Fruit fly (Drosophila melanogaster): Measurements from ENCODE around the gene dnc.
"Not testable (repeated sequence)": the region's sequence is repeated elsewhere in the genome, so short reads cannot be mapped to it uniquely, and the experiment has no call there.

Gene dnc

dm6 chrX:3233683-3234082 lies 57.4 kb downstream of the dnc start:
- TF ChIP-seq tai (GFP tag; optimal IDR thresholded peaks at IDR 0.05): no peak
- TF ChIP-seq Dif (GFP tag; optimal IDR thresholded peaks at IDR 0.05; ENCODE audit: partially characterized antibody): no peak
- no peak for TF ChIP-seq Vsx2 (GFP tag; optimal IDR thresholded peaks at IDR 0.05; ENCODE audit: partially characterized antibody)
- TF ChIP-seq jim (GFP tag; optimal IDR thresholded peaks at IDR 0.05): no peak
- TF ChIP-seq Dfd (GFP tag; optimal IDR thresholded peaks at IDR 0.05): no peak
- TF ChIP-seq Hnf4 (GFP tag; optimal IDR thresholded peaks at IDR 0.05): no peak
- no peak for TF ChIP-seq Myc (optimal IDR thresholded peaks at IDR 0.05)
- TF ChIP-seq brk (GFP tag; optimal IDR thresholded peaks at IDR 0.05): no peak
- no peak for TF ChIP-seq GATAd (GFP tag; optimal IDR thresholded peaks at IDR 0.05)
- no peak for TF ChIP-seq sage (GFP tag; optimal IDR thresholded peaks at IDR 0.05)
- no peak for TF ChIP-seq sv (GFP tag; optimal IDR thresholded peaks at IDR 0.05)
- TF ChIP-seq dmrt93B (GFP tag; optimal IDR thresholded peaks at IDR 0.05): no peak
- no peak for TF ChIP-seq pan (optimal IDR thresholded peaks at IDR 0.05)
- TF ChIP-seq woc (GFP tag; optimal IDR thresholded peaks at IDR 0.05): no peak
- TF ChIP-seq Jra (GFP tag; optimal IDR thresholded peaks at IDR 0.05): no peak
- no peak for TF ChIP-seq OdsH (GFP tag; optimal IDR thresholded peaks at IDR 0.05)
- no peak for TF ChIP-seq dsf (GFP tag; optimal IDR thresholded peaks at IDR 0.05; ENCODE audit: borderline replicate concordance)

DNA sequence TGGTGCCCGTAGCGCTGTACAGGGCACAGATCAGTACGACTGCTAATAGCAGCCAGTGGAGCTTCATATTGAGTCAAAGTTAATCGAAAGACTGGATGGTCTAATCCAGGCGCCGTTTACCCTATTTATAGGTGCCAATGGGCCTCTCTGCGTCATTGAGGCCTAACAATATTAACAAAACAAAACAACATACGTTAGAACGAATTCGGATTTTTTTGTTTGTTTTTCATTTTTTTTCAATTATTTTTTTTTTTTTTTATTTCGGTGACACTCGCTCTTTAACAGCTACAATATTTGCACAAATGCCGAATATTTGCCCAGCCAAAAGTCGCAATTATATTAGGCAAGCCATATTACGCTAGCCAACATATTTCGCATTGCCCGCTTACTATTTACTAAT lies 60.3 kb downstream of the dnc start, which contains the start of gene CG14265:
Gene CG14265, minus strand, starts transcription at position 101 of the 400 bp plus-strand sequence.
- TF ChIP-seq ey (GFP tag; optimal IDR thresholded peaks at IDR 0.05): no peak
- no peak for TF ChIP-seq sage (GFP tag; optimal IDR thresholded peaks at IDR 0.05)
- no peak for TF ChIP-seq HLH106 (tag; optimal IDR thresholded peaks at IDR 0.05)
- no peak for TF ChIP-seq GATAd (GFP tag; optimal IDR thresholded peaks at IDR 0.05)
- no peak for TF ChIP-seq h (GFP tag; optimal IDR thresholded peaks at IDR 0.05)
- TF ChIP-seq Myc (optimal IDR thresholded peaks at IDR 0.05): no peak

DNA sequence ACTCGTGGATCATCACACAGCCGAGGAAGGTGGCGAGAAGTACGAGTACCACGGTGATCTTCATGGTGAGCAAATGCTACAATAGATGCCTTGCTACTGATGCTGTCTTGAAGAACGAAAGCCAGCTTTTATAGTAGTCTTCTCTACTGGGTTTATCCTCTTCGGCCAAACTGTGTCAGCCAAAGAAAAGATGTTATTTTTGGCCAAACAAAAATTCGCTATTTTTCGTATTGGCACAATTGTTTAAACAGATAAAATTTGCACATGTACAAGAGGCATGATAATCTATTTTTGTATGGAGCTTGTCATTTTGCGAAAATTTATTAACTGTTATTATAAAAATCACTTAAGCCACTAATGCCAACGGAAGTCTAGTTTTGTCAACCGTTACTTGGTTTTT lies 64.2 kb downstream of the dnc start, which contains the start of gene ng2:
Gene ng2, minus strand, starts transcription at position 101 of the 400 bp plus-strand sequence.
- TF ChIP-seq dsf (GFP tag; optimal IDR thresholded peaks at IDR 0.05; ENCODE audit: borderline replicate concordance); Hr83 (GFP tag; optimal IDR thresholded peaks at IDR 0.05; ENCODE audit: poor library complexity, severe bottlenecking); pan (optimal IDR thresholded peaks at IDR 0.05): not testable (repeated sequence)

dm6 chrX:3241984-3242462 lies 65.8 kb downstream of the dnc start, which contains the start of the genes ng3 and ng1:
Gene ng3 (minus strand): TSS chrX:3242084.
Gene ng1 (plus strand): TSS chrX:3242412.
- no peak for TF ChIP-seq Dfd (GFP tag; optimal IDR thresholded peaks at IDR 0.05)
- TF ChIP-seq jim (GFP tag; optimal IDR thresholded peaks at IDR 0.05): no peak
- TF ChIP-seq foxo (GFP tag; optimal IDR thresholded peaks at IDR 0.05): no peak
- TF ChIP-seq rgr (GFP tag; optimal IDR thresholded peaks at IDR 0.05): no peak
- TF ChIP-seq Hr83 (GFP tag; optimal IDR thresholded peaks at IDR 0.05; ENCODE audit: poor library complexity, severe bottlenecking): no peak
- TF ChIP-seq Jra (GFP tag; optimal IDR thresholded peaks at IDR 0.05): no peak
- no peak for TF ChIP-seq CrebA (GFP tag; optimal IDR thresholded peaks at IDR 0.05; ENCODE audit: borderline replicate concordance)
- TF ChIP-seq sage (GFP tag; optimal IDR thresholded peaks at IDR 0.05): no peak
- TF ChIP-seq dsf (GFP tag; optimal IDR thresholded peaks at IDR 0.05; ENCODE audit: borderline replicate concordance): no peak
- no peak for TF ChIP-seq fru (GFP tag; optimal IDR thresholded peaks at IDR 0.05)
- no peak for TF ChIP-seq GATAd (GFP tag; optimal IDR thresholded peaks at IDR 0.05)
- no peak for TF ChIP-seq CG9705 (GFP tag; optimal IDR thresholded peaks at IDR 0.05)

DNA sequence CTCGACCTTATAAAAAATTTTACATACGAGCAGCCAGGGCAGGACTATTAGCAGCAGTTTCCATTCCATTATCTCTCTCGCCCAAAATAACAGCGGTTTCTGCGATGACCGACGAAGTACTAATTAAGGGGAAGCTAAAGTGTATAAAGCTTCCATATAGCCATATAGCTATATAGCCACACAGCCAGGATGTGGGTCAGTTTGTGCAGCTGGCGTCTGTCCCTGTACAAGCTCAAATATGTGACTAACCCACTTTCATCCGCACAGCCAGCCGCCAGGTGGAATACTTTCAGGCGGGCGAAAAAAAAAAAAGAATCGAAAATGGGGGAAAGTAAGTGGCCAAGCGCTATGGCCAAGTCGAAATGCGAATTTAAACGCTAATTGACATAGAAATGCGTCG lies 67.9 kb downstream of the dnc start, which contains the start of gene ng4:
Gene ng4, minus strand, starts transcription at position 101 of the 400 bp plus-strand sequence.
- TF ChIP-seq HLH106 (tag; optimal IDR thresholded peaks at IDR 0.05) (no peak), CrebA (GFP tag; optimal IDR thresholded peaks at IDR 0.05; ENCODE audit: borderline replicate concordance) (no peak), usp (GFP tag; optimal IDR thresholded peaks at IDR 0.05) (no peak), Rel (GFP tag; optimal IDR thresholded peaks at IDR 0.05) (no peak), Rel (tag; optimal IDR thresholded peaks at IDR 0.05) (no peak), h (GFP tag; optimal IDR thresholded peaks at IDR 0.05) (no peak)

dm6 chrX:3249189-3249588 lies 72.9 kb downstream of the dnc start, which contains the start of gene Pig1:
Gene Pig1 (minus strand): TSS chrX:3249289.
- TF ChIP-seq usp (GFP tag; optimal IDR thresholded peaks at IDR 0.05) (no peak), jim (GFP tag; optimal IDR thresholded peaks at IDR 0.05) (no peak), OdsH (GFP tag; optimal IDR thresholded peaks at IDR 0.05) (no peak), psq (GFP tag; optimal IDR thresholded peaks at IDR 0.05) (no peak)

Measured in whole organism, wandering third instar larva.